Fruit fly (Drosophila melanogaster) whole organism, wandering third instar larva: ENCODE results near the gene spri.

Source experiments
- Abd-B ChIP-seq: fragments of >200 bp; optimal IDR thresholded peaks from 2 replicates; lab custom pipeline; 2017; ENCODE audit warnings: missing biosample characterization, missing genetic modification characterization
- CG32264 ChIP-seq: fragments of 200-800 bp; sonication (Bioruptor generic); optimal IDR thresholded peaks from 2 replicates; lab custom pipeline; 2016; ENCODE audit warnings: missing biosample characterization, missing genetic modification characterization
- CG9705 ChIP-seq: fragments of 200-800 bp; sonication (Bioruptor generic); optimal IDR thresholded peaks from 2 replicates; lab custom pipeline; 2018; ENCODE audit warnings: missing biosample characterization, mild to moderate bottlenecking, missing genetic modification characterization
- CrebA ChIP-seq: fragments of 200-800 bp; sonication (Bioruptor generic); optimal IDR thresholded peaks from 2 replicates; lab custom pipeline; 2016; ENCODE audit warnings: missing biosample characterization, mild to moderate bottlenecking, missing genetic modification characterization, borderline replicate concordance
- Dfd ChIP-seq: fragments of >200 bp; optimal IDR thresholded peaks from 2 replicates; lab custom pipeline; 2017; ENCODE audit warnings: missing biosample characterization, missing genetic modification characterization
- Dif ChIP-seq: fragments of 200-275, 200-300 bp; sonication (Bioruptor generic); optimal IDR thresholded peaks from 2 replicates; lab custom pipeline; 2018; ENCODE audit warnings: missing biosample characterization, missing genetic modification characterization; ENCODE audit not compliant: partially characterized antibody
- GATAd ChIP-seq: sonication (Bioruptor generic); optimal IDR thresholded peaks from 2 replicates; lab custom pipeline; 2016; ENCODE audit warnings: missing biosample characterization, missing genetic modification characterization
- HLH106 ChIP-seq: fragments of 200-800 bp; optimal IDR thresholded peaks from 3 replicates; lab custom pipeline; 2019; ENCODE audit warnings: missing biosample characterization, mild to moderate bottlenecking, missing genetic modification characterization, moderate library complexity
- Hnf4 ChIP-seq: fragments of 200-800 bp; sonication (Bioruptor generic); optimal IDR thresholded peaks from 2 replicates; lab custom pipeline; 2016; ENCODE audit warnings: missing biosample characterization, mild to moderate bottlenecking, missing genetic modification characterization
- Hr78 ChIP-seq: fragments of >200 bp; optimal IDR thresholded peaks from 2 replicates; lab custom pipeline; 2017; ENCODE audit warnings: missing biosample characterization, missing genetic modification characterization
- Hr83 ChIP-seq: fragments of 200-300 bp; sonication (Bioruptor generic); optimal IDR thresholded peaks from 2 replicates; lab custom pipeline; 2016; ENCODE audit warnings: missing biosample characterization, mild to moderate bottlenecking, missing genetic modification characterization, moderate library complexity; ENCODE audit not compliant: poor library complexity, severe bottlenecking
- Jra ChIP-seq: sonication (Bioruptor generic); optimal IDR thresholded peaks from 2 replicates; lab custom pipeline; 2016; ENCODE audit warnings: missing biosample characterization, missing genetic modification characterization
- Mio ChIP-seq: sonication (Bioruptor generic); optimal IDR thresholded peaks from 2 replicates; lab custom pipeline; 2016; ENCODE audit warnings: missing biosample characterization, missing genetic modification characterization
- Myc ChIP-seq: fragments of >200 bp; optimal IDR thresholded peaks from 2 replicates; lab custom pipeline; 2017
- N ChIP-seq: fragments of >200 bp; optimal IDR thresholded peaks from 2 replicates; lab custom pipeline; 2018; ENCODE audit warnings: missing biosample characterization, missing external identifiers, missing genetic modification characterization
- OdsH ChIP-seq: fragments of 200-800 bp; sonication (Bioruptor generic); optimal IDR thresholded peaks from 2 replicates; lab custom pipeline; 2016; ENCODE audit warnings: missing biosample characterization, mild to moderate bottlenecking, missing genetic modification characterization
- Rel ChIP-seq, 2 experiments: fragments of 200-800 bp; sonication (Bioruptor generic) in 1 of 2; optimal IDR thresholded peaks; 2 replicates in 1 of 2; 3 replicates in 1 of 2; lab custom pipeline; 2016 to 2019; ENCODE audit warnings: mild to moderate bottlenecking in 2 of 2, missing biosample characterization in 2 of 2, missing genetic modification characterization in 2 of 2, moderate library complexity in 1 of 2
- Sp1 ChIP-seq: fragments of 200-800 bp; sonication (Bioruptor generic); optimal IDR thresholded peaks from 3 replicates; lab custom pipeline; 2019; ENCODE audit warnings: missing biosample characterization, mild to moderate bottlenecking, missing genetic modification characterization, moderate library complexity
- Vsx2 ChIP-seq: fragments of 200-300, 225-300 bp; sonication (Bioruptor generic); optimal IDR thresholded peaks from 2 replicates; lab custom pipeline; 2018; ENCODE audit warnings: missing biosample characterization, missing genetic modification characterization; ENCODE audit not compliant: partially characterized antibody
- br ChIP-seq: fragments of 200-800 bp; sonication (Bioruptor generic); optimal IDR thresholded peaks from 2 replicates; lab custom pipeline; 2016; ENCODE audit warnings: missing biosample characterization, missing genetic modification characterization
- brk ChIP-seq: fragments of 200-800 bp; sonication (Bioruptor generic); optimal IDR thresholded peaks from 2 replicates; lab custom pipeline; 2016; ENCODE audit warnings: missing biosample characterization, mild to moderate bottlenecking, missing genetic modification characterization
- dl ChIP-seq, 2 experiments: fragments of 175-275, 200-275 bp in 1 of 2; fragments of 200-275 bp in 1 of 2; sonication (Bioruptor generic); optimal IDR thresholded peaks; lab custom pipeline; 2018; ENCODE audit warnings: mild to moderate bottlenecking in 2 of 2, missing biosample characterization in 2 of 2, missing genetic modification characterization in 2 of 2, moderate library complexity in 2 of 2; ENCODE audit not compliant: partially characterized antibody in 2 of 2, insufficient read depth in 1 of 2
- dmrt93B ChIP-seq: fragments of 200-800 bp; sonication (Bioruptor generic); optimal IDR thresholded peaks from 2 replicates; lab custom pipeline; 2018; ENCODE audit warnings: missing biosample characterization, mild to moderate bottlenecking, missing genetic modification characterization
- dsf ChIP-seq: sonication (Bioruptor generic); optimal IDR thresholded peaks from 2 replicates; lab custom pipeline; 2016; ENCODE audit warnings: missing biosample characterization, missing genetic modification characterization, borderline replicate concordance
- ey ChIP-seq: fragments of 200-800 bp; sonication (Bioruptor generic); optimal IDR thresholded peaks from 2 replicates; lab custom pipeline; 2016; ENCODE audit warnings: missing biosample characterization, missing genetic modification characterization
- foxo ChIP-seq, 2 experiments: fragments of 200-800 bp; sonication (Bioruptor generic); optimal IDR thresholded peaks; 2 replicates in 1 of 2; 3 replicates in 1 of 2; lab custom pipeline; 2016 to 2017; ENCODE audit warnings: missing biosample characterization in 2 of 2, missing genetic modification characterization in 2 of 2
- fru ChIP-seq: fragments of 200-800 bp; sonication (Bioruptor generic); optimal IDR thresholded peaks from 3 replicates; lab custom pipeline; 2016; ENCODE audit warnings: missing biosample characterization, mild to moderate bottlenecking, missing genetic modification characterization
- h ChIP-seq: fragments of 200-800 bp; sonication (Bioruptor generic); optimal IDR thresholded peaks from 3 replicates; lab custom pipeline; 2016; ENCODE audit warnings: missing biosample characterization, mild to moderate bottlenecking, missing genetic modification characterization
- jim ChIP-seq: fragments of 175-275, 200-325 bp; sonication (Bioruptor generic); optimal IDR thresholded peaks from 2 replicates; lab custom pipeline; 2016; ENCODE audit warnings: missing biosample characterization, mild to moderate bottlenecking, missing genetic modification characterization
- lola ChIP-seq: fragments of >200 bp; optimal IDR thresholded peaks from 2 replicates; lab custom pipeline; 2017; ENCODE audit warnings: missing biosample characterization, missing genetic modification characterization
- pan ChIP-seq: fragments of >200 bp; optimal IDR thresholded peaks from 2 replicates; lab custom pipeline; 2017
- psq ChIP-seq: fragments of 200-800 bp; sonication (Bioruptor generic); optimal IDR thresholded peaks from 3 replicates; lab custom pipeline; 2017; ENCODE audit warnings: missing biosample characterization, mild to moderate bottlenecking, missing genetic modification characterization, moderate library complexity
- rgr ChIP-seq: fragments of 200-800 bp; sonication (Bioruptor generic); optimal IDR thresholded peaks from 3 replicates; lab custom pipeline; 2016; ENCODE audit warnings: missing biosample characterization, mild to moderate bottlenecking, missing genetic modification characterization
- sage ChIP-seq: fragments of 200-800 bp; sonication (Bioruptor generic); optimal IDR thresholded peaks from 2 replicates; lab custom pipeline; 2016; ENCODE audit warnings: missing biosample characterization, mild to moderate bottlenecking, missing genetic modification characterization
- sv ChIP-seq: fragments of 200-800 bp; sonication (Bioruptor generic); optimal IDR thresholded peaks from 3 replicates; lab custom pipeline; 2016; ENCODE audit warnings: missing biosample characterization, missing genetic modification characterization
- tai ChIP-seq: sonication (Bioruptor generic); optimal IDR thresholded peaks from 2 replicates; lab custom pipeline; 2016; ENCODE audit warnings: missing biosample characterization, missing genetic modification characterization
- usp ChIP-seq: fragments of >200 bp; optimal IDR thresholded peaks from 2 replicates; lab custom pipeline; 2017; ENCODE audit warnings: missing biosample characterization, missing genetic modification characterization
- woc ChIP-seq: sonication (Bioruptor generic); optimal IDR thresholded peaks from 2 replicates; lab custom pipeline; 2016; ENCODE audit warnings: missing biosample characterization, mild to moderate bottlenecking, missing genetic modification characterization

spri gene

DNA sequence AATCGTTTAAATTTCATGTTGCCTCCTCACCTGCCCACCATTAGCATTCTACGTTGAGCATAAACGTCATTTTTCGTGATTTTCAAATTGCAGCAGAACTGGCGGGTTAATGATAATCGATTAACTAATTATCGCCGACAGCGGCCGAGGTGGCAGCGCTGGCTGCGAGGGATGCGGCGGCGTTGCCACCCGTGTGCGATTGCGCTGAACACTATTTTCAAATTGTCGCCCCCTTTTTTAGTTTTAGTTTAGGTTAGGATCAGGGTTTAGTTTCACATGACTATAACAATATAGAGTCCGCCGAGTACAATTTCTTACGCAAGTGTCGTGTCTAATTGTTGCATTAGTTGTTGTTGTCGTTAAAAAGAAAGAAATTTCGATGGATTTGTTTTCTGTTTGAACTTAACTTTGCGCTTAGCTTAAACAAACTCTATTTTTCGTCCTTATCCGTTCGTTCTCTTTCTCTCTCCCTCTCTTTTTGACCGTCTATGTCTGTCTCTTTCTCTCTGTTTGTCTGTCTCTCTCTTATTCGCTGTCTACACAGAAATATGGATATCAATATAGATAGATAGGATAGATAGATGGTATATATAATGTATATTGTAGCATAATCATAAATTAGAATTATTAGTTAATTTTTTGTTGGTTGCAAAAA lies 122.0 kb downstream of the spri start:
- peak; percentile 0 for TF ChIP-seq ey (GFP tag; lab: Kevin White, UChicago)
- no peak for TF ChIP-seq rgr (GFP tag; lab: Kevin White, UChicago)
- no peak for TF ChIP-seq Dfd (GFP tag; lab: Kevin White, UChicago)
- no peak for TF ChIP-seq N (GFP tag; lab: Kevin White, UChicago)
- no peak for TF ChIP-seq Myc (lab: Kevin White, UChicago)
- TF ChIP-seq Hr83 (GFP tag; lab: Kevin White, UChicago) = peak; percentile 36
- TF ChIP-seq Hr78 (GFP tag; lab: Kevin White, UChicago) = no peak
- TF ChIP-seq dmrt93B = no peak
- peak; percentile 19 for TF ChIP-seq h (GFP tag; lab: Kevin White, UChicago)
- peak; percentile 16 for TF ChIP-seq HLH106
- no peak for TF ChIP-seq Dif
- TF ChIP-seq foxo (GFP tag; optimal IDR thresholded peaks at IDR 0.05; lab: Kevin White, UChicago) = peak in 1 of 2 experiments; percentile 42
- peak; percentile 14 for TF ChIP-seq Sp1
- TF ChIP-seq tai = no peak
- no peak for TF ChIP-seq dsf (GFP tag; lab: Kevin White, UChicago)
- TF ChIP-seq pan (lab: Kevin White, UChicago) = no peak
- TF ChIP-seq CG9705 (GFP tag; lab: Kevin White, UChicago) = no peak
- TF ChIP-seq Hnf4 = no peak
- no peak for TF ChIP-seq usp
- no peak for TF ChIP-seq woc (GFP tag; lab: Kevin White, UChicago)
- no peak for TF ChIP-seq Rel (GFP tag; optimal IDR thresholded peaks at IDR 0.05; lab: Kevin White, UChicago)
- TF ChIP-seq Rel (tag; optimal IDR thresholded peaks at IDR 0.05; lab: Kevin White, UChicago) = peak; percentile 5
- no peak for TF ChIP-seq Mio (GFP tag; lab: Kevin White, UChicago)
- no peak for TF ChIP-seq OdsH (GFP tag; lab: Kevin White, UChicago)
- no peak for TF ChIP-seq br (GFP tag; lab: Kevin White, UChicago)
- TF ChIP-seq jim (GFP tag; lab: Kevin White, UChicago) = no peak
- no peak for TF ChIP-seq psq (GFP tag; lab: Kevin White, UChicago)
- no peak for TF ChIP-seq Abd-B (GFP tag; lab: Kevin White, UChicago)
- TF ChIP-seq Vsx2 (GFP tag; lab: Kevin White, UChicago) = no peak
- no peak for TF ChIP-seq dl (GFP tag; optimal IDR thresholded peaks at IDR 0.05; lab: Kevin White, UChicago; ENCODE audit: insufficient read depth in 1 of 2, partially characterized antibody in 2 of 2)
- TF ChIP-seq CrebA (GFP tag; lab: Kevin White, UChicago) = no peak
- TF ChIP-seq Jra (GFP tag; lab: Kevin White, UChicago) = no peak
- no peak for TF ChIP-seq CG32264 (GFP tag; lab: Kevin White, UChicago)
- TF ChIP-seq brk (GFP tag; lab: Kevin White, UChicago) = no peak
- peak; percentile 29 for TF ChIP-seq fru (GFP tag; lab: Kevin White, UChicago)
- TF ChIP-seq sage (GFP tag; lab: Kevin White, UChicago) = no peak
- TF ChIP-seq GATAd (GFP tag; lab: Kevin White, UChicago) = no peak
- TF ChIP-seq lola (GFP tag; lab: Kevin White, UChicago) = no peak
- no peak for TF ChIP-seq sv (GFP tag; lab: Kevin White, UChicago)

DNA sequence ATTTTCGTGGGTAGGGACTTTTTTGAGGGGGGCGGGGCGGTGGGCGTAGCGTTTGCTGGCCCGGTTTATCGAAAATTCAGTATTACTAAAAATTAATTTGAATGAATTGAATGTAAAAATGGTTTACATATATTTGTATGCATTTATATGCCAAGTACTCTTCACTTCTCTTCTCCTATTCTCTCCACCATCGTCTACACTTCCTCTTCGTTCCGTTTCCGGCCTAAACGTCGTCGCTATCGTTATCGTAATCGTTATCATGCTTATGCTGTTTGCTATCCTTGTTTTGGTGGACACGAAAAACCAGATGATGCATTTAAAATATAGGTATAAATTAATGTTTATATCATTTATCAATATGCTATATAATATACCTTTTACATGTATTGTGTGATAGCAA lies 123.3 kb downstream of the spri start:
- TF ChIP-seq N (GFP tag; lab: Kevin White, UChicago) = no peak
- TF ChIP-seq rgr (GFP tag; lab: Kevin White, UChicago) = peak; percentile 14
- TF ChIP-seq Sp1 = peak; percentile 3
- TF ChIP-seq, all 38 proteins: peak for 2
